Worm (Caenorhabditis elegans) whole organism, late embryonic: ENCODE measurements around the gene gnrr-2.

Experiments used
- T23F11.4 ChIP-seq: fragments of 200-800 bp; sonication (Bioruptor generic); optimal IDR thresholded peaks from 2 replicates; lab custom pipeline; 2018; ENCODE audit warnings: mild to moderate bottlenecking, missing genetic modification characterization, missing compliant biosample characterization
- pat-9 ChIP-seq: fragments of 200-800 bp; sonication (Bioruptor generic); optimal IDR thresholded peaks from 2 replicates; lab custom pipeline; 2018; ENCODE audit warnings: mild to moderate bottlenecking, missing genetic modification characterization, moderate library complexity, missing compliant biosample characterization
- pha-2 ChIP-seq: sonication (generic microtip); optimal IDR thresholded peaks from 2 replicates; lab custom pipeline; 2017; ENCODE audit warnings: mild to moderate bottlenecking, missing genetic modification characterization, missing compliant biosample characterization
- pha-4 ChIP-seq: fragments of 150-350 bp; optimal IDR thresholded peaks from 2 replicates; lab custom pipeline; 2018; ENCODE audit warnings: missing biosample characterization, missing genetic modification reagents, missing genetic modification characterization
- tbx-2 ChIP-seq: sonication (generic microtip); optimal IDR thresholded peaks from 2 replicates; lab custom pipeline; 2016; ENCODE audit warnings: missing genetic modification characterization, missing compliant biosample characterization

- TF ChIP-seq tbx-2 (tag; lab: Kevin White, UChicago) (no peak), pha-4 (tag; lab: Kevin White, UChicago) (no peak), T23F11.4 (GFP tag; lab: Kevin White, UChicago) (no peak), pat-9 (tag; lab: Kevin White, UChicago) (no peak), pha-2 (tag; lab: Kevin White, UChicago) (no peak)
These were observed 29.9 kb upstream of the gnrr-2 start, which contains the start of gene npr-43 for ce11 chrV:14378986-14379385.
